Worm (Caenorhabditis elegans) whole organism, L3 larva: ENCODE data around the gene srpa-72.

Experiments used
- ama-1 ChIP-seq: fragments of 150-350 bp; optimal IDR thresholded peaks from 2 replicates; lab custom pipeline; 2018
- egl-27 ChIP-seq: sonication (generic microtip); optimal IDR thresholded peaks from 4 replicates; lab custom pipeline; 2017; ENCODE audit warnings: missing biosample characterization, missing genetic modification reagents, missing genetic modification characterization
- fkh-10 ChIP-seq: sonication (generic microtip); optimal IDR thresholded peaks from 2 replicates; lab custom pipeline; 2017; ENCODE audit warnings: missing biosample characterization, missing genetic modification reagents, missing genetic modification characterization
- lin-39 ChIP-seq: fragments of 150-350 bp; optimal IDR thresholded peaks from 2 replicates; lab custom pipeline; 2018; ENCODE audit warnings: missing biosample characterization, missing genetic modification reagents, missing genetic modification characterization
- nhr-237 ChIP-seq: fragments of 150-350 bp; optimal IDR thresholded peaks from 2 replicates; lab custom pipeline; 2014; ENCODE audit warnings: missing biosample characterization, missing genetic modification characterization
- nhr-43 ChIP-seq: sonication (generic microtip); optimal IDR thresholded peaks from 2 replicates; lab custom pipeline; 2016; ENCODE audit warnings: mild to moderate bottlenecking, missing genetic modification characterization, missing compliant biosample characterization; ENCODE audit not compliant: poor library complexity, severe bottlenecking
- nhr-76 ChIP-seq: fragments of 150-350 bp; sonication (generic microtip); optimal IDR thresholded peaks from 5 replicates; lab custom pipeline; 2014; ENCODE audit warnings: missing biosample characterization, missing genetic modification characterization
- nhr-77 ChIP-seq: fragments of 150-350 bp; optimal IDR thresholded peaks from 2 replicates; lab custom pipeline; 2014; ENCODE audit warnings: missing biosample characterization, missing genetic modification characterization
- pha-4 ChIP-seq: fragments of 150-350 bp; optimal IDR thresholded peaks from 2 replicates; lab custom pipeline; 2014; ENCODE audit warnings: missing biosample characterization, missing genetic modification reagents, missing genetic modification characterization
- pqm-1 ChIP-seq: fragments of 150-350 bp; optimal IDR thresholded peaks from 2 replicates; lab custom pipeline; 2017; ENCODE audit warnings: missing biosample characterization, missing genetic modification characterization, inconsistent platforms
- unc-62 ChIP-seq: fragments of 150-350 bp; sonication (generic microtip); optimal IDR thresholded peaks from 4 replicates; lab custom pipeline; 2014; ENCODE audit warnings: missing biosample characterization, missing genetic modification reagents, missing genetic modification characterization

DNA sequence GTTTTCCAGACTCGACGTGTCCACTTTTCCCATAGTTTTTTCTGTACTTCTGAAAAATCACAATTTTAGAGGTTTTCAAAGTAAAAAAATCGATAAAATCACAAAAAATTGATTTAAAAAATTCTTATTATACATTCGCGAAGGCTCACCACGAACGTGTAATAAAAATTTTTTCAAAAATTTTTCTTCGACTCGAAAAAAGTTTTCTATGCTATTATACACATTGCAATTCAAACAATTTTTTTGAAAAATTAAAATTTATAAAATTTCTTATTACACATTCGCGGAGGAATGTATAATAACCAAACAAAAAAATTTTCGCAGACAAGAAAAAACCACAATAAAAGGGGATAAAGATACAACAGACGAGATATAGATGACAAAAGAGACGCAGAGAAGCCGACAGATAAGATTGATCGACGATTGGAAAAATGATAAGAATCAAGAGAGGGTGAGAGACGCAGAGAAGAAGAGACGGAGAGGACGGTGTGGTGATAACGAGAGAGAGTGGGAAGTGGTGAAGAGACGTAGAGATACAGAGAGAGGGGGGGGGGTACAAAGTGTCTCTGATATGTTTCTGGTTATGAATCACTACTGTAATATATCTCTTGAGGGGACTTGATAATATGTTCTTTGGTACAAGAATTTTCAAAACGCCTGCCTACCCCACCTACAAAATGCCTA is 13.4 kb downstream of the srpa-72 start, which contains the start of gene nhr-119:
- peak; percentile 31 for TF ChIP-seq pha-4 (tag; lab: Kevin White, UChicago)
- peak; percentile 11 for TF ChIP-seq unc-62 (GFP tag; lab: Kevin White, UChicago)
- no peak for TF ChIP-seq egl-27 (tag; lab: Kevin White, UChicago)
- no peak for TF ChIP-seq nhr-76 (tag; lab: Kevin White, UChicago)
- TF ChIP-seq pqm-1 (tag; lab: Kevin White, UChicago) = peak; percentile 92
- no peak for TF ChIP-seq nhr-77 (tag; lab: Kevin White, UChicago)
- TF ChIP-seq fkh-10 = no peak
- TF ChIP-seq ama-1 (lab: Kevin White, UChicago) = no peak
- no peak for TF ChIP-seq nhr-237
- TF ChIP-seq lin-39 (tag; lab: Kevin White, UChicago) = no peak
- TF ChIP-seq nhr-43 (tag; lab: Kevin White, UChicago) = peak; percentile 93
